Worm (Caenorhabditis elegans) whole organism, L3 larva: ENCODE data around the gene trpp-9.

Experiments used
- R02D3.7 ChIP-seq: fragments of 150-350 bp; optimal IDR thresholded peaks from 2 replicates; lab custom pipeline; 2014; ENCODE audit warnings: missing biosample characterization, missing genetic modification characterization
- ZK546.5 ChIP-seq: sonication (generic microtip); optimal IDR thresholded peaks from 2 replicates; lab custom pipeline; 2017; ENCODE audit warnings: missing biosample characterization, missing genetic modification characterization
- aly-2 ChIP-seq: fragments of 150-350 bp; optimal IDR thresholded peaks from 2 replicates; lab custom pipeline; 2014; ENCODE audit warnings: missing biosample characterization, missing genetic modification characterization
- ama-1 ChIP-seq: fragments of 150-350 bp; optimal IDR thresholded peaks from 2 replicates; lab custom pipeline; 2018
- ceh-16 ChIP-seq: sonication (generic microtip); optimal IDR thresholded peaks from 2 replicates; lab custom pipeline; 2017; ENCODE audit warnings: missing biosample characterization, missing genetic modification characterization
- ceh-28 ChIP-seq: fragments of 150-350 bp; optimal IDR thresholded peaks from 2 replicates; lab custom pipeline; 2014; ENCODE audit warnings: missing biosample characterization, missing genetic modification reagents, missing genetic modification characterization
- ceh-82 ChIP-seq: fragments of 150-350 bp; optimal IDR thresholded peaks from 2 replicates; lab custom pipeline; 2014; ENCODE audit warnings: missing biosample characterization, missing genetic modification characterization
- ceh-9 ChIP-seq: sonication (generic microtip); optimal IDR thresholded peaks from 2 replicates; lab custom pipeline; 2018; ENCODE audit warnings: missing biosample characterization, missing genetic modification characterization
- daf-12 ChIP-seq: fragments of 150-350 bp; optimal IDR thresholded peaks from 2 replicates; lab custom pipeline; 2014; ENCODE audit warnings: missing biosample characterization, missing genetic modification reagents, missing genetic modification characterization
- egl-27 ChIP-seq: sonication (generic microtip); optimal IDR thresholded peaks from 4 replicates; lab custom pipeline; 2017; ENCODE audit warnings: missing biosample characterization, missing genetic modification reagents, missing genetic modification characterization
- egl-5 ChIP-seq: fragments of 150-350 bp; optimal IDR thresholded peaks from 2 replicates; lab custom pipeline; 2017; ENCODE audit warnings: missing biosample characterization, missing genetic modification reagents, missing genetic modification characterization, inconsistent platforms
- elt-1 ChIP-seq: fragments of 150-350 bp; optimal IDR thresholded peaks from 2 replicates; lab custom pipeline; 2014; ENCODE audit warnings: missing biosample characterization, missing genetic modification characterization
- elt-2 ChIP-seq: sonication (generic microtip); optimal IDR thresholded peaks from 2 replicates; lab custom pipeline; 2016; ENCODE audit warnings: missing genetic modification reagents, mild to moderate bottlenecking, missing genetic modification characterization, missing compliant biosample characterization
- elt-3 ChIP-seq, 3 experiments: fragments of 150-350 bp in 1 of 3; sonication (generic microtip) in 2 of 3; optimal IDR thresholded peaks; 2 replicates in 2 of 3; 4 replicates in 1 of 3; lab custom pipeline; 2014 to 2017; ENCODE audit warnings: missing biosample characterization in 3 of 3, missing genetic modification characterization in 3 of 3
- eor-1 ChIP-seq, 2 experiments: fragments of 150-350 bp; optimal IDR thresholded peaks; 2 replicates each; lab custom pipeline; 2014 to 2018; ENCODE audit warnings: missing biosample characterization in 2 of 2, missing genetic modification characterization in 2 of 2
- fkh-10 ChIP-seq: sonication (generic microtip); optimal IDR thresholded peaks from 2 replicates; lab custom pipeline; 2017; ENCODE audit warnings: missing biosample characterization, missing genetic modification reagents, missing genetic modification characterization
- fkh-2 ChIP-seq: fragments of 150-350 bp; optimal IDR thresholded peaks from 2 replicates; lab custom pipeline; 2014; ENCODE audit warnings: missing biosample characterization, missing genetic modification reagents, missing genetic modification characterization
- fos-1 ChIP-seq: fragments of 150-350 bp; optimal IDR thresholded peaks from 2 replicates; lab custom pipeline; 2014; ENCODE audit warnings: missing biosample characterization, missing genetic modification characterization
- hmg-11 ChIP-seq: sonication (generic microtip); optimal IDR thresholded peaks from 2 replicates; lab custom pipeline; 2016; ENCODE audit warnings: missing genetic modification characterization, missing compliant biosample characterization
- jun-1 ChIP-seq: fragments of 150-350 bp; optimal IDR thresholded peaks from 2 replicates; lab custom pipeline; 2014; ENCODE audit warnings: missing biosample characterization, missing genetic modification reagents, missing genetic modification characterization
- lin-15B ChIP-seq: fragments of 150-350 bp; optimal IDR thresholded peaks from 2 replicates; lab custom pipeline; 2014; ENCODE audit warnings: missing biosample characterization, missing genetic modification characterization
- lin-39 ChIP-seq: fragments of 150-350 bp; optimal IDR thresholded peaks from 2 replicates; lab custom pipeline; 2018; ENCODE audit warnings: missing biosample characterization, missing genetic modification reagents, missing genetic modification characterization
- lsy-12 ChIP-seq: sonication (generic microtip); optimal IDR thresholded peaks from 2 replicates; lab custom pipeline; 2016; ENCODE audit warnings: mild to moderate bottlenecking, missing genetic modification characterization, missing compliant biosample characterization
- mdl-1 ChIP-seq: fragments of 150-350 bp; optimal IDR thresholded peaks from 2 replicates; lab custom pipeline; 2014; ENCODE audit warnings: missing biosample characterization, missing genetic modification characterization
- mml-1 ChIP-seq: fragments of 150-350 bp; sonication (generic microtip); optimal IDR thresholded peaks from 3 replicates; lab custom pipeline; 2014; ENCODE audit warnings: missing biosample characterization, missing genetic modification characterization
- nfya-1 ChIP-seq: sonication (generic microtip); optimal IDR thresholded peaks from 2 replicates; lab custom pipeline; 2017; ENCODE audit warnings: missing genetic modification characterization, mild to moderate bottlenecking, missing compliant biosample characterization, antibody characterized with exemption, moderate library complexity; ENCODE audit not compliant: insufficient read depth
- nhr-11 ChIP-seq: fragments of 150-350 bp; optimal IDR thresholded peaks from 2 replicates; lab custom pipeline; 2014; ENCODE audit warnings: missing biosample characterization, missing genetic modification characterization
- nhr-12 ChIP-seq: fragments of 150-350 bp; optimal IDR thresholded peaks from 2 replicates; lab custom pipeline; 2014; ENCODE audit warnings: missing biosample characterization, missing genetic modification characterization
- nhr-23 ChIP-seq: fragments of 150-350 bp; optimal IDR thresholded peaks from 2 replicates; lab custom pipeline; 2014; ENCODE audit warnings: missing biosample characterization, missing genetic modification reagents, missing genetic modification characterization
- nhr-237 ChIP-seq: fragments of 150-350 bp; optimal IDR thresholded peaks from 2 replicates; lab custom pipeline; 2014; ENCODE audit warnings: missing biosample characterization, missing genetic modification characterization
- nhr-25 ChIP-seq: sonication (generic microtip); optimal IDR thresholded peaks from 2 replicates; lab custom pipeline; 2017; ENCODE audit warnings: missing biosample characterization, missing genetic modification characterization
- nhr-28 ChIP-seq: fragments of 150-350 bp; optimal IDR thresholded peaks from 2 replicates; lab custom pipeline; 2014; ENCODE audit warnings: missing biosample characterization, missing genetic modification characterization
- nhr-43 ChIP-seq: sonication (generic microtip); optimal IDR thresholded peaks from 2 replicates; lab custom pipeline; 2016; ENCODE audit warnings: mild to moderate bottlenecking, missing genetic modification characterization, missing compliant biosample characterization; ENCODE audit not compliant: poor library complexity, severe bottlenecking
- nhr-67 ChIP-seq: fragments of 150-350 bp; optimal IDR thresholded peaks from 2 replicates; lab custom pipeline; 2014; ENCODE audit warnings: missing biosample characterization, missing genetic modification characterization
- nhr-76 ChIP-seq: fragments of 150-350 bp; sonication (generic microtip); optimal IDR thresholded peaks from 5 replicates; lab custom pipeline; 2014; ENCODE audit warnings: missing biosample characterization, missing genetic modification characterization
- nhr-77 ChIP-seq: fragments of 150-350 bp; optimal IDR thresholded peaks from 2 replicates; lab custom pipeline; 2014; ENCODE audit warnings: missing biosample characterization, missing genetic modification characterization
- pha-4 ChIP-seq: fragments of 150-350 bp; optimal IDR thresholded peaks from 2 replicates; lab custom pipeline; 2014; ENCODE audit warnings: missing biosample characterization, missing genetic modification reagents, missing genetic modification characterization
- pqm-1 ChIP-seq: fragments of 150-350 bp; optimal IDR thresholded peaks from 2 replicates; lab custom pipeline; 2017; ENCODE audit warnings: missing biosample characterization, missing genetic modification characterization, inconsistent platforms
- sea-2 ChIP-seq: fragments of 150-350 bp; sonication (generic microtip); optimal IDR thresholded peaks from 4 replicates; lab custom pipeline; 2014; ENCODE audit warnings: missing biosample characterization, missing genetic modification reagents, missing genetic modification characterization
- skn-1 ChIP-seq: fragments of 150-350 bp; optimal IDR thresholded peaks from 2 replicates; lab custom pipeline; 2014; ENCODE audit warnings: missing biosample characterization, missing genetic modification characterization
- snpc-4 ChIP-seq: fragments of 150-350 bp; optimal IDR thresholded peaks from 2 replicates; lab custom pipeline; 2014; ENCODE audit warnings: missing biosample characterization, missing genetic modification characterization
- tbx-2 ChIP-seq: sonication (generic microtip); optimal IDR thresholded peaks from 2 replicates; lab custom pipeline; 2016; ENCODE audit warnings: mild to moderate bottlenecking, missing genetic modification characterization, missing compliant biosample characterization
- unc-39 ChIP-seq: sonication (generic microtip); optimal IDR thresholded peaks from 4 replicates; lab custom pipeline; 2017; ENCODE audit warnings: missing biosample characterization, missing genetic modification characterization
- unc-62 ChIP-seq: fragments of 150-350 bp; sonication (generic microtip); optimal IDR thresholded peaks from 4 replicates; lab custom pipeline; 2014; ENCODE audit warnings: missing biosample characterization, missing genetic modification reagents, missing genetic modification characterization
- zag-1 ChIP-seq: fragments of 150-350 bp; optimal IDR thresholded peaks from 2 replicates; lab custom pipeline; 2014; ENCODE audit warnings: missing biosample characterization, missing genetic modification characterization
- ztf-11 ChIP-seq: fragments of 150-350 bp; optimal IDR thresholded peaks from 2 replicates; lab custom pipeline; 2014; ENCODE audit warnings: missing biosample characterization, missing genetic modification characterization
- ztf-4 ChIP-seq: fragments of 150-350 bp; optimal IDR thresholded peaks from 2 replicates; lab custom pipeline; 2014; ENCODE audit warnings: missing biosample characterization, missing genetic modification characterization

The trpp-9 gene

ce11 chrX:11605766-11606490 lies 42.2 kb downstream of the trpp-9 start:
- peak; percentile 32 for TF ChIP-seq lin-15B (tag; lab: Kevin White, UChicago)
- peak; percentile 81 for TF ChIP-seq fos-1 (tag; lab: Kevin White, UChicago)
- peak; percentile 74 for TF ChIP-seq ceh-82 (tag; lab: Kevin White, UChicago)
- TF ChIP-seq egl-27 (tag; lab: Kevin White, UChicago): no peak
- peak; percentile 45 for TF ChIP-seq egl-5 (tag; lab: Kevin White, UChicago)
- peak; percentile 86 for TF ChIP-seq nhr-23 (tag; lab: Kevin White, UChicago)
- peak; percentile 93 for TF ChIP-seq tbx-2 (tag; lab: Kevin White, UChicago)
- TF ChIP-seq fkh-10 (GFP tag; lab: Kevin White, UChicago): peak; percentile 37
- TF ChIP-seq pha-4 (tag; lab: Kevin White, UChicago): peak; percentile 63
- peak; percentile 86 for TF ChIP-seq ztf-4 (tag; lab: Kevin White, UChicago)
- peak; percentile 72 for TF ChIP-seq hmg-11 (tag; lab: Kevin White, UChicago)
- peak in 1 of 3 experiments; percentile 95 for TF ChIP-seq elt-3 (tag; optimal IDR thresholded peaks at IDR 0.05; lab: Kevin White, UChicago)
- peak; percentile 23 for TF ChIP-seq nhr-67 (tag; lab: Kevin White, UChicago)
- TF ChIP-seq snpc-4: peak; percentile 61
- TF ChIP-seq ceh-16 (tag; lab: Kevin White, UChicago): no peak
- peak; percentile 10 for TF ChIP-seq ztf-11
- TF ChIP-seq unc-62 (GFP tag; lab: Kevin White, UChicago): no peak
- no peak for TF ChIP-seq nhr-28 (tag; lab: Kevin White, UChicago)
- TF ChIP-seq fkh-2 (tag; lab: Kevin White, UChicago): no peak
- peak; percentile 79 for TF ChIP-seq ceh-9 (tag; lab: Kevin White, UChicago)
- TF ChIP-seq pqm-1 (tag; lab: Kevin White, UChicago): peak; percentile 58
- TF ChIP-seq aly-2 (tag; lab: Kevin White, UChicago): peak; percentile 34
- TF ChIP-seq daf-12 (tag; lab: Kevin White, UChicago): peak; percentile 59
- peak; percentile 84 for TF ChIP-seq jun-1
- TF ChIP-seq nhr-43: peak; percentile 79
- no peak for TF ChIP-seq nhr-237 (tag; lab: Kevin White, UChicago)
- peak; percentile 41 for TF ChIP-seq ZK546.5 (tag; lab: Kevin White, UChicago)
- peak; percentile 66 for TF ChIP-seq nfya-1 (tag; lab: Kevin White, UChicago)
- peak; percentile 82 for TF ChIP-seq nhr-77 (tag; lab: Kevin White, UChicago)
- TF ChIP-seq mml-1 (tag; lab: Kevin White, UChicago): peak; percentile 43
- TF ChIP-seq unc-39 (tag; lab: Kevin White, UChicago): no peak
- TF ChIP-seq ceh-28: peak; percentile 78
- peak; percentile 84 for TF ChIP-seq nhr-76 (tag; lab: Kevin White, UChicago)
- no peak for TF ChIP-seq skn-1 (tag; lab: Kevin White, UChicago)
- TF ChIP-seq R02D3.7 (tag; lab: Kevin White, UChicago): peak; percentile 82
- peak; percentile 96 for TF ChIP-seq lsy-12 (tag; lab: Kevin White, UChicago)
- peak; percentile 99 for TF ChIP-seq sea-2
- peak; percentile 93 for TF ChIP-seq nhr-11 (tag; lab: Kevin White, UChicago)
- TF ChIP-seq zag-1 (tag; lab: Kevin White, UChicago): peak; percentile 76
- peak; percentile 8 for TF ChIP-seq mdl-1 (tag; lab: Kevin White, UChicago)
- peak; percentile 72 for TF ChIP-seq lin-39
- TF ChIP-seq eor-1 (tag; optimal IDR thresholded peaks at IDR 0.05; lab: Kevin White, UChicago): peak; percentile 87 to 93
- peak; percentile 6 for TF ChIP-seq nhr-12 (tag; lab: Kevin White, UChicago)
- no peak for TF ChIP-seq ama-1 (lab: Kevin White, UChicago)
- TF ChIP-seq elt-1: peak; percentile 74
- peak; percentile 72 for TF ChIP-seq nhr-25 (tag; lab: Kevin White, UChicago)
- TF ChIP-seq elt-2 (tag; lab: Kevin White, UChicago): peak; percentile 90
